Worm (Caenorhabditis elegans): ENCODE measurements around the gene Y46H3D.8.
A peak's percentile ranks its signal among the peaks of the same experiment; 100 is the strongest.

Gene Y46H3D.8

ce11 chrV:1593799-1594420, 37.1 kb downstream of the Y46H3D.8 start, which contains the start of gene F16B4.4 (continued):
- TF ChIP-seq mdl-1 (tag; optimal IDR thresholded peaks at IDR 0.05) (no peak), lin-39 (tag; optimal IDR thresholded peaks at IDR 0.05) (no peak), ztf-1 (GFP tag; conservative IDR thresholded peaks at IDR 0.05) (no peak), unc-39 (tag; optimal IDR thresholded peaks at IDR 0.05) (no peak), unc-62 (GFP tag; optimal IDR thresholded peaks at IDR 0.05) (no peak), mab-5 (tag; optimal IDR thresholded peaks at IDR 0.05) (no peak), elt-3 (tag; optimal IDR thresholded peaks at IDR 0.05) (no peak), crh-2 (tag; optimal IDR thresholded peaks at IDR 0.05) (peak; percentile 9), sem-4 (tag; optimal IDR thresholded peaks at IDR 0.05) (no peak), peb-1 (tag; optimal IDR thresholded peaks at IDR 0.05) (no peak), mbf-1 (tag; optimal IDR thresholded peaks at IDR 0.05) (no peak), nhr-77 (tag; optimal IDR thresholded peaks at IDR 0.05) (no peak), ZK546.5 (tag; optimal IDR thresholded peaks at IDR 0.05) (no peak), R02D3.7 (tag; optimal IDR thresholded peaks at IDR 0.05) (no peak), gmeb-1 (tag; optimal IDR thresholded peaks at IDR 0.05) (peak; percentile 9), unc-55 (GFP tag; optimal IDR thresholded peaks at IDR 0.05) (no peak), nhr-12 (tag; optimal IDR thresholded peaks at IDR 0.05) (no peak), nhr-25 (tag; optimal IDR thresholded peaks at IDR 0.05) (peak; percentile 19), nhr-237 (tag; optimal IDR thresholded peaks at IDR 0.05) (no peak)

DNA sequence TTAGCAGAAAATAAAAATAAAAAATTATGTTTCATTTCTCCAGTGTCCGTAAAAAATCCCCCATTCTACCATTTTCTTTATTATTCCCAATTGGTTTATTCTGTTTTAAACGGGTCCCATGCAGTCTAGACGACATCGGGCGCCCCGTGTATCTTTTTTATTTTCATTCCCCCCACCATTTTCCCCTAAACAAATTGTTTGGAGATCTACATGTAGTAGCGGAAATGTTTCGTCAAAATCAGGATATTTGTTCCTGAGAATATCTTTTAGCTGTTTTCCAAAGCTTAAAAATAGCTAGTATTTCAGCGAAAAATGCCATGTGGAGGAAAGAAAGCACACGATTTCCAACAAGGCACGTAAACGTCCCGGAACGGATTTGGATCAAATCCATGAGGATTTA, 42.9 kb downstream of the Y46H3D.8 start, which contains the start of gene F16B4.5:
TSS of gene F16B4.5 (plus strand) at position 301 of the 400 bp plus-strand sequence.
- no peak for TF ChIP-seq ztf-4 (tag; optimal IDR thresholded peaks at IDR 0.05)
- no peak for TF ChIP-seq nhr-237 (tag; optimal IDR thresholded peaks at IDR 0.05)
- TF ChIP-seq mab-5 (tag; optimal IDR thresholded peaks at IDR 0.05): no peak
- TF ChIP-seq nhr-6 (tag; optimal IDR thresholded peaks at IDR 0.05): no peak
- TF ChIP-seq elt-3 (tag; optimal IDR thresholded peaks at IDR 0.05): no peak
- no peak for TF ChIP-seq sem-4 (tag; optimal IDR thresholded peaks at IDR 0.05)
- no peak for TF ChIP-seq lin-13 (GFP tag; optimal IDR thresholded peaks at IDR 0.05)
- TF ChIP-seq lin-39 (tag; optimal IDR thresholded peaks at IDR 0.05): no peak
- no peak for TF ChIP-seq egl-27 (tag; optimal IDR thresholded peaks at IDR 0.05)

DNA sequence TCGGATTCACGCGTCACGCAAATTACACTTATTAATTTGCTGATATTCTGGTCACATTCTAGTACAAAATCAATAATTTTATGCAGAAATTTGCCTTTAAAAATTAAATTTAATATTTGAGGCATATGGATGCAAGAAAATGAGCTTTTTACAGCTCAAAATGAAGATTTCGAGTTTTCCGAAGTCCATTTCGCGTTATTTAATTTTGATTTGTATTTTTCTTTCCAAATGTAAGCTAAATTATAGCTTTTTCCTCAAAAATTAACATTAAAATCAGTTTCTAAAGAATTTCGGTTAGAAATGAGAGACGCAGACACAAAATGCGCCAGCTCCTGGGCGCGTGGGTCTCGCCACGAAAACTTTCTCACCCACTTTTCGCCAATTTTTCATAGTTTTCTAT, 44.1 kb downstream of the Y46H3D.8 start, which contains the start of gene F16B4.6:
TSS of gene F16B4.6 (plus strand) at position 301 of the 400 bp plus-strand sequence.
- TF ChIP-seq blmp-1 (tag; optimal IDR thresholded peaks at IDR 0.05; ENCODE audit: insufficient read depth) (no peak), F13H6.1 (tag; optimal IDR thresholded peaks at IDR 0.05) (no peak), C34F6.9 (tag; optimal IDR thresholded peaks at IDR 0.05) (no peak), elt-3 (tag; optimal IDR thresholded peaks at IDR 0.05) (no peak), ztf-4 (tag; optimal IDR thresholded peaks at IDR 0.05) (no peak), sem-4 (tag; optimal IDR thresholded peaks at IDR 0.05) (no peak), nhr-77 (tag; optimal IDR thresholded peaks at IDR 0.05) (no peak), nhr-6 (tag; optimal IDR thresholded peaks at IDR 0.05) (no peak), fos-1 (tag; optimal IDR thresholded peaks at IDR 0.05) (no peak), nhr-11 (tag; optimal IDR thresholded peaks at IDR 0.05) (no peak), elt-1 (tag; optimal IDR thresholded peaks at IDR 0.05) (no peak)

DNA sequence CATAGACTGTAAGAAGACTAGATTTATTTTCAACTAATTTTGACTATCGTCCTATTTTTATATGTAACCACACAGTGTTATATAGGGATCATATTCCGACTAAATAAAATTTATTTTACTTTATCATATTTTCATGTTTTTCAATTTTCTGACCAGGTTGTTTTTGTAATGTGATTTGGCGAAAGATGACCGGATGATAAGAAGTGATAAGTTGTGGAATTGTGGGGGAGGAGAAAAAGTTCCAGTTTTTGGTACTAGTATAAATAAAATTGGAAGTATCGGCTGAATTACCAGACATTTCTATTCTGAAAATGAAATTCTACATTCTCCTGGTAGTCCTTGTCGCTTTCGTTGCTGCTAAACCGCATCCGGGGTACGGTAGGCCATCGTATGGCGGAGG, 45.6 kb downstream of the Y46H3D.8 start, which contains the start of gene F16B4.7:
TSS of gene F16B4.7 (plus strand) at position 301 of the 400 bp plus-strand sequence.
- TF ChIP-seq dmd-4 (tag; optimal IDR thresholded peaks at IDR 0.05) (no peak), Y55F3AM.14 (GFP tag; optimal IDR thresholded peaks at IDR 0.05) (no peak), ceh-82 (tag; optimal IDR thresholded peaks at IDR 0.05) (no peak), C34F6.9 (tag; optimal IDR thresholded peaks at IDR 0.05) (no peak), R02D3.7 (tag; optimal IDR thresholded peaks at IDR 0.05) (no peak), sma-3 (GFP tag; optimal IDR thresholded peaks at IDR 0.05) (no peak), mbf-1 (tag; optimal IDR thresholded peaks at IDR 0.05) (no peak), blmp-1 (tag; optimal IDR thresholded peaks at IDR 0.05; ENCODE audit: insufficient read depth) (no peak), nhr-12 (tag; optimal IDR thresholded peaks at IDR 0.05) (no peak), mdl-1 (tag; optimal IDR thresholded peaks at IDR 0.05) (no peak), ceh-16 (tag; optimal IDR thresholded peaks at IDR 0.05) (no peak), F13H6.1 (tag; optimal IDR thresholded peaks at IDR 0.05) (no peak), sma-9 (GFP tag; optimal IDR thresholded peaks at IDR 0.05) (no peak), sma-9 (tag; optimal IDR thresholded peaks at IDR 0.05) (no peak), lin-13 (GFP tag; optimal IDR thresholded peaks at IDR 0.05) (no peak), nhr-23 (tag; optimal IDR thresholded peaks at IDR 0.05) (no peak), elt-3 (tag; optimal IDR thresholded peaks at IDR 0.05) (no peak), mab-5 (tag; optimal IDR thresholded peaks at IDR 0.05) (no peak)

All from whole organism, L2 larva.